Worm (Caenorhabditis elegans): ENCODE data around the gene nhr-271.

DNA sequence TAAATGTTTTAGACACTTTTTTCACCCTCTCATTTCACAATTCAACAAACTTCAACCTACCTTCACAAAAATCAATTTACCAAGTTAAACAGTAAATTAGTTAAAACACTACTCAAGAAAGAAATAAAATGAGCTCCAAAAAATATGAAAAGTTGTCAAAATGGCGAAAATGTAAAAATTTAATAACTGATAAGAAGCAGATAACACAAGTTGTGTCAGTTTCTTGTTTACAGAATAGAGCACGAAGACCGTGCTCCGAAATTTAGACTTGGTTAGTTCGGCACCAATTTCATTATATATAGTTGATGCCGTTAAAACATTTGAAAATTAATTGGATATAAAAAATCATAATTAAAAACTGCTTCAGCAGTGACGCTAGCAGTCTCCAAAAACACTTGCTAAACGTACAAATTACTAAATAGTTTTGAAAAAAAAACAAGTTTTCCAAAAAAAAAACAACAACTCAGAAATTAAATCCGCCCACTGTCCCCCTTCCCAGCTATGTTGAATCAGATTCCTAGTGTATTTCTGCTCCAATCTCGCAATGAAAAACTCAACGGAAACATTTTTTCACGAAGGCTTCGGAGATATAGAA lies 30.6 kb upstream of the nhr-271 start, which contains the start of gene srw-54:
- TF ChIP-seq ztf-23 (GFP tag; IDR thresholded peaks at IDR 0.05) = no peak
- TF ChIP-seq tab-1 (GFP tag; IDR thresholded peaks at IDR 0.05) = no peak
- no peak for TF ChIP-seq flt-1 (GFP tag; IDR thresholded peaks at IDR 0.05)
- no peak for TF ChIP-seq cog-1 (tag; optimal IDR thresholded peaks at IDR 0.05)
- no peak for TF ChIP-seq ztf-29 (GFP tag; IDR thresholded peaks at IDR 0.05)
- no peak for TF ChIP-seq ref-1 (GFP tag; conservative IDR thresholded peaks at IDR 0.05)
- no peak for TF ChIP-seq med-1 (GFP tag; optimal IDR thresholded peaks at IDR 0.05; ENCODE audit: insufficient read depth)
- TF ChIP-seq T22C8.4 (GFP tag; IDR thresholded peaks at IDR 0.05) = no peak

All from whole organism, midembryonic.